Fruit fly (Drosophila melanogaster) whole organism, pupa: ENCODE measurements around the gene mkg-p.

Source experiments
- CG10348 ChIP-seq: fragments of 200-800 bp; sonication (Bioruptor generic); IDR thresholded peaks from 2 replicates; pipeline ENCODE4 v1.3.6; 2022; ENCODE audit warnings: missing biosample characterization, missing genetic modification characterization
- CG12605 ChIP-seq: fragments of 200-800 bp; sonication (Bioruptor generic); IDR thresholded peaks from 2 replicates; pipeline ENCODE4 v1.3.6; 2022; ENCODE audit warnings: missing biosample characterization, missing genetic modification characterization
- CG13204 ChIP-seq: fragments of 200-800 bp; sonication (Bioruptor generic); optimal IDR thresholded peaks from 2 replicates; lab custom pipeline; 2018; ENCODE audit warnings: missing biosample characterization, mild to moderate bottlenecking, missing genetic modification characterization, moderate library complexity
- CG14655 ChIP-seq: fragments of 200-800 bp; sonication (Bioruptor generic); optimal IDR thresholded peaks from 3 replicates; lab custom pipeline; 2017; ENCODE audit warnings: mild to moderate bottlenecking, missing biosample characterization, missing genetic modification reagents, missing genetic modification characterization
- CG15710 ChIP-seq: fragments of 200-800 bp; sonication (Bioruptor generic); optimal IDR thresholded peaks from 2 replicates; lab custom pipeline; 2018; ENCODE audit warnings: missing biosample characterization, mild to moderate bottlenecking, missing genetic modification characterization, moderate library complexity
- CG17806 ChIP-seq: fragments of 200-800 bp; sonication (Bioruptor generic); optimal IDR thresholded peaks from 2 replicates; lab custom pipeline; 2018; ENCODE audit warnings: missing biosample characterization, mild to moderate bottlenecking, missing genetic modification characterization, moderate library complexity
- CG32121 ChIP-seq: fragments of 200-800 bp; sonication (Bioruptor generic); IDR thresholded peaks from 2 replicates; pipeline ENCODE4 v1.3.6; 2022; ENCODE audit warnings: missing biosample characterization, missing genetic modification characterization
- CG34367 ChIP-seq: fragments of 200-800 bp; sonication (Bioruptor generic); optimal IDR thresholded peaks from 2 replicates; lab custom pipeline; 2018; ENCODE audit warnings: missing biosample characterization, mild to moderate bottlenecking, missing genetic modification characterization
- CG4496 ChIP-seq: fragments of 200-800 bp; sonication (Bioruptor generic); IDR thresholded peaks from 3 replicates; pipeline ENCODE4 v1.3.6; 2022; ENCODE audit warnings: missing biosample characterization, missing genetic modification characterization
- CG8159 ChIP-seq: fragments of 200-800 bp; sonication (Bioruptor generic); optimal IDR thresholded peaks from 3 replicates; lab custom pipeline; 2018; ENCODE audit warnings: missing biosample characterization, mild to moderate bottlenecking, missing genetic modification characterization, moderate library complexity
- CG8301 ChIP-seq: fragments of 200-800 bp; sonication (Bioruptor generic); optimal IDR thresholded peaks from 2 replicates; lab custom pipeline; 2018; ENCODE audit warnings: missing biosample characterization, mild to moderate bottlenecking, missing genetic modification characterization
- CG9948 ChIP-seq: fragments of 200-800 bp; sonication (Bioruptor generic); optimal IDR thresholded peaks from 2 replicates; lab custom pipeline; 2018; ENCODE audit warnings: missing biosample characterization, mild to moderate bottlenecking, missing genetic modification characterization, moderate library complexity
- D1 ChIP-seq: fragments of 200-800 bp; sonication (Bioruptor generic); optimal IDR thresholded peaks from 2 replicates; lab custom pipeline; 2018; ENCODE audit warnings: missing biosample characterization, mild to moderate bottlenecking, missing genetic modification characterization, moderate library complexity
- EcR ChIP-seq: fragments of 200-800 bp; sonication (Bioruptor generic); optimal IDR thresholded peaks from 3 replicates; lab custom pipeline; 2019; ENCODE audit warnings: missing biosample characterization, missing genetic modification characterization, mild to moderate bottlenecking, moderate library complexity, missing genetic modification reagents
- Ets98B ChIP-seq: fragments of 200-800 bp; sonication (Bioruptor generic); IDR thresholded peaks from 2 replicates; pipeline ENCODE4 v1.3.6; 2022; ENCODE audit warnings: missing biosample characterization, missing genetic modification characterization
- Pif1A ChIP-seq: fragments of 200-800 bp; sonication (Bioruptor generic); optimal IDR thresholded peaks from 3 replicates; lab custom pipeline; 2016; ENCODE audit warnings: missing biosample characterization, missing genetic modification characterization
- Pif1B ChIP-seq: fragments of 200-800 bp; sonication (Bioruptor generic); optimal IDR thresholded peaks from 3 replicates; lab custom pipeline; 2016; ENCODE audit warnings: missing biosample characterization, missing genetic modification characterization
- Snoo ChIP-seq: fragments of 200-800 bp; sonication (Bioruptor generic); optimal IDR thresholded peaks from 3 replicates; lab custom pipeline; 2017; ENCODE audit warnings: missing biosample characterization, mild to moderate bottlenecking, missing genetic modification characterization, inconsistent platforms
- fd96Ca ChIP-seq: fragments of 200-800 bp; sonication (Bioruptor generic); IDR thresholded peaks from 3 replicates; pipeline ENCODE4 v1.3.6; 2022; ENCODE audit warnings: missing biosample characterization, missing genetic modification characterization
- gl ChIP-seq: fragments of 200-800 bp; sonication (Bioruptor generic); optimal IDR thresholded peaks from 2 replicates; lab custom pipeline; 2018; ENCODE audit warnings: missing biosample characterization, mild to moderate bottlenecking, missing genetic modification characterization
- rn ChIP-seq: fragments of 200-800 bp; sonication (Bioruptor generic); IDR thresholded peaks from 2 replicates; pipeline ENCODE4 v1.3.6; 2022; ENCODE audit warnings: missing biosample characterization, missing genetic modification characterization

Gene mkg-p

DNA sequence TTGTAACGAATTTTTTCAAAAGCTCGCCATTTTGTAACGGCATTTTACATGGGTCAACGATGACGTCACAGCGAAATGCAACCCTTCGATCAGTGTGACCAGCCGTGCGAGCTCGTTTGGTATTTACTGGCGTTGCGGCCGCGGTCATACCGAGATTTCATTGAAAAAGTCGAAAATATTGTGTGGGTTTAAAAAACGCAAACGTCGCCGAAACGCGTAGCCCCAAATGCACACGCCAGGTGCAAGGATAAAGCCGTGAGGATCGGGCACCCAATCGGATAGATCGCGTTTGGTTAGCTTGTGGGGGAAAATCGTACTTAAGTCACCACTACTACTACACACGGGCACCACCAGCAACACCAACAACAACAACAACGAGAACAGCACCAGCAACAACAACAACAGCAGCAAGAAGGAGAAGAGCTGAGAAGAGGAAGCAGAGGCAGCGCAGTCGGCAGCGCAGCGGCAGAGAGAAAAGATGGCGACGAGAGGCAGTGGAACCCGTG lies 19.8 kb upstream of the mkg-p start, which contains the start of gene Cbl:
Gene Cbl, plus strand, starts transcription at position 124 of the 506 bp plus-strand sequence.
- peak; percentile 27 for TF ChIP-seq D1 (tag; lab: Kevin White, UChicago)
- no peak for TF ChIP-seq CG4496 (GFP tag; lab: Robert Waterston, UW)
- TF ChIP-seq EcR (GFP tag; lab: Kevin White, UChicago): peak; percentile 21
- no peak for TF ChIP-seq Pif1A (GFP tag; lab: Kevin White, UChicago)
- TF ChIP-seq fd96Ca (GFP tag; lab: Robert Waterston, UW): no peak

- TF ChIP-seq CG32121 (GFP tag; lab: Robert Waterston, UW) (no peak), CG8159 (tag; lab: Kevin White, UChicago) (peak; percentile 40), D1 (tag; lab: Kevin White, UChicago) (peak; percentile 18), CG13204 (GFP tag; lab: Kevin White, UChicago) (no peak), Pif1A (GFP tag; lab: Kevin White, UChicago) (no peak), Snoo (tag; lab: Kevin White, UChicago) (no peak), gl (tag; lab: Kevin White, UChicago) (no peak), CG12605 (GFP tag; lab: Robert Waterston, UW) (no peak), CG4496 (GFP tag; lab: Robert Waterston, UW) (no peak), CG17806 (tag; lab: Kevin White, UChicago) (peak; percentile 15), rn (GFP tag; lab: Robert Waterston, UW) (no peak), CG34367 (no peak), fd96Ca (GFP tag; lab: Robert Waterston, UW) (no peak), CG15710 (tag; lab: Kevin White, UChicago) (peak; percentile 21), Pif1B (GFP tag; lab: Kevin White, UChicago) (peak; percentile 20), CG10348 (no peak), CG8301 (peak; percentile 24), CG9948 (tag; lab: Kevin White, UChicago) (peak; percentile 7)
Measured at dm6 chr3L:8423156-8423555, 18.1 kb upstream of the mkg-p start.

- TF ChIP-seq CG32121 (GFP tag; lab: Robert Waterston, UW) (no peak), CG8301 (peak; percentile 16), CG15710 (tag; lab: Kevin White, UChicago) (no peak), Pif1B (GFP tag; lab: Kevin White, UChicago) (no peak), CG4496 (GFP tag; lab: Robert Waterston, UW) (0 out of 3 replicates have a peak, but pooled peaks have one; percentile 20), Ets98B (GFP tag; lab: Robert Waterston, UW) (no peak; the same call in 1 of the 2 replicates), CG8159 (tag; lab: Kevin White, UChicago) (peak; percentile 3), EcR (GFP tag; lab: Kevin White, UChicago) (no peak), D1 (tag; lab: Kevin White, UChicago) (no peak), CG9948 (tag; lab: Kevin White, UChicago) (no peak), gl (tag; lab: Kevin White, UChicago) (peak; percentile 63), CG17806 (tag; lab: Kevin White, UChicago) (no peak), CG12605 (GFP tag; lab: Robert Waterston, UW) (peak; percentile 24; the same call in 1 of the 2 replicates), Snoo (tag; lab: Kevin White, UChicago) (no peak), CG34367 (no peak), CG14655 (peak; percentile 46), rn (GFP tag; lab: Robert Waterston, UW) (no peak), fd96Ca (GFP tag; lab: Robert Waterston, UW) (no peak), Pif1A (GFP tag; lab: Kevin White, UChicago) (peak; percentile 10), CG10348 (no peak), CG13204 (GFP tag; lab: Kevin White, UChicago) (no peak)
Measured at dm6 chr3L:8421808-8422586, 16.9 kb upstream of the mkg-p start, which contains the start of gene CG32354. Gene CG32354, minus strand, starts transcription at chr3L:8422205.

dm6 chr3L:8421361-8421760 lies 16.3 kb upstream of the mkg-p start:
- TF ChIP-seq EcR (GFP tag; lab: Kevin White, UChicago): peak; percentile 32
- TF ChIP-seq Pif1A (GFP tag; lab: Kevin White, UChicago): no peak

dm6 chr3L:8419622-8420176 lies 14.6 kb upstream of the mkg-p start:
- TF ChIP-seq CG9948 (tag; lab: Kevin White, UChicago) (no peak), Pif1A (GFP tag; lab: Kevin White, UChicago) (no peak), CG13204 (GFP tag; lab: Kevin White, UChicago) (no peak), Snoo (tag; lab: Kevin White, UChicago) (no peak), rn (GFP tag; lab: Robert Waterston, UW) (no peak), CG34367 (no peak), gl (tag; lab: Kevin White, UChicago) (no peak), Ets98B (GFP tag; lab: Robert Waterston, UW) (no peak), D1 (tag; lab: Kevin White, UChicago) (no peak), EcR (GFP tag; lab: Kevin White, UChicago) (no peak), CG8301 (no peak), CG4496 (GFP tag; lab: Robert Waterston, UW) (no peak), CG14655 (no peak)
